Fruit fly (Drosophila melanogaster) whole organism, pupa: ENCODE data around the gene CG34345.

Experiments used
- CG13204 ChIP-seq: fragments of 200-800 bp; sonication (Bioruptor generic); optimal IDR thresholded peaks from 2 replicates; lab custom pipeline; 2018; ENCODE audit warnings: missing biosample characterization, mild to moderate bottlenecking, missing genetic modification characterization, moderate library complexity
- CG14655 ChIP-seq: fragments of 200-800 bp; sonication (Bioruptor generic); optimal IDR thresholded peaks from 3 replicates; lab custom pipeline; 2017; ENCODE audit warnings: mild to moderate bottlenecking, missing biosample characterization, missing genetic modification reagents, missing genetic modification characterization
- CG32121 ChIP-seq: fragments of 200-800 bp; sonication (Bioruptor generic); IDR thresholded peaks from 2 replicates; pipeline ENCODE4 v1.3.6; 2022; ENCODE audit warnings: missing biosample characterization, missing genetic modification characterization
- CG34367 ChIP-seq: fragments of 200-800 bp; sonication (Bioruptor generic); optimal IDR thresholded peaks from 2 replicates; lab custom pipeline; 2018; ENCODE audit warnings: missing biosample characterization, mild to moderate bottlenecking, missing genetic modification characterization
- CG8159 ChIP-seq: fragments of 200-800 bp; sonication (Bioruptor generic); optimal IDR thresholded peaks from 3 replicates; lab custom pipeline; 2018; ENCODE audit warnings: missing biosample characterization, mild to moderate bottlenecking, missing genetic modification characterization, moderate library complexity
- D1 ChIP-seq: fragments of 200-800 bp; sonication (Bioruptor generic); optimal IDR thresholded peaks from 2 replicates; lab custom pipeline; 2018; ENCODE audit warnings: missing biosample characterization, mild to moderate bottlenecking, missing genetic modification characterization, moderate library complexity
- EcR ChIP-seq: fragments of 200-800 bp; sonication (Bioruptor generic); optimal IDR thresholded peaks from 3 replicates; lab custom pipeline; 2019; ENCODE audit warnings: missing biosample characterization, missing genetic modification characterization, mild to moderate bottlenecking, moderate library complexity, missing genetic modification reagents
- Ets98B ChIP-seq: fragments of 200-800 bp; sonication (Bioruptor generic); IDR thresholded peaks from 2 replicates; pipeline ENCODE4 v1.3.6; 2022; ENCODE audit warnings: missing biosample characterization, missing genetic modification characterization
- Pif1B ChIP-seq: fragments of 200-800 bp; sonication (Bioruptor generic); optimal IDR thresholded peaks from 3 replicates; lab custom pipeline; 2016; ENCODE audit warnings: missing biosample characterization, missing genetic modification characterization
- Snoo ChIP-seq: fragments of 200-800 bp; sonication (Bioruptor generic); optimal IDR thresholded peaks from 3 replicates; lab custom pipeline; 2017; ENCODE audit warnings: missing biosample characterization, mild to moderate bottlenecking, missing genetic modification characterization, inconsistent platforms
- gl ChIP-seq: fragments of 200-800 bp; sonication (Bioruptor generic); optimal IDR thresholded peaks from 2 replicates; lab custom pipeline; 2018; ENCODE audit warnings: missing biosample characterization, mild to moderate bottlenecking, missing genetic modification characterization

DNA sequence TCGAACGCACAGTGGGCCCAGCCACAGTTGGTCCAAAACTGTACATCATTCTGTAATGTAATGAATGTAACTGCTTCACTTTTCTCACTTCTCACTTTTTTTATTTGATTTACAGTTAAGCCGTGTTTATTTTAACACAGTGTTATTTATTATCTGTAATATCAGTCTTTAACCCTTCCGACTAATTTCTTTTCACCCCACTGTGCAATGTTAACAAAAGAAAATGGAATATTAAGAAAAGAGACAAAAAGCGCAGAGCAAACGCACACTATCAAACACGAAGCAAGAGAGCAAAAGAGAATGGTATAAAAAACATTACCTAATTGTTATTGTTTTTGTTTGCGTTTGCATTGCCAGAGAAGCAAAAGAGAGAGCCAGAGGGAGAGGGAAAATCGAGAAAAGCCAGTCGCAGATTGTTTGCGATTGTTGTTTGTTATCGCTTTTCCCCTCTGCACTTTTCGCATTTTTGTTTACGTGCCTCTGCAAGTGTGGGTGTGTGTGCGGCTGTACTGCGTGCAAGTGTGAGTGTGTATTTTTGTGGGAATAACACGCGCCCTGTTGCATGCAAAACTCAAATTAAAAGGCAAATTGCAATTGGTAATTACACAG, 24.3 kb downstream of the CG34345 start:
- peak; percentile 3 for TF ChIP-seq EcR (GFP tag; lab: Kevin White, UChicago)
- TF ChIP-seq Ets98B (GFP tag; lab: Robert Waterston, UW), result peak; percentile 97
- TF ChIP-seq Snoo, result peak; percentile 90
- peak; percentile 98 for TF ChIP-seq CG32121 (GFP tag; lab: Robert Waterston, UW)
- peak; percentile 82 for TF ChIP-seq gl
- TF ChIP-seq CG34367, result peak; percentile 82
- peak; percentile 73 for TF ChIP-seq CG13204
- peak; percentile 94 for TF ChIP-seq Pif1B (GFP tag; lab: Kevin White, UChicago)
- TF ChIP-seq CG8159 (tag; lab: Kevin White, UChicago), result peak; percentile 89
- TF ChIP-seq CG14655 (GFP tag; lab: Kevin White, UChicago), result peak; percentile 95
- peak; percentile 68 for TF ChIP-seq D1 (tag; lab: Kevin White, UChicago)
